Worm (Caenorhabditis elegans) whole organism, L2 larva: ENCODE measurements around the gene T24C12.1.

ENCODE experiments used
- C34F6.9 ChIP-seq: fragments of 150-350 bp; optimal IDR thresholded peaks from 2 replicates; lab custom pipeline; 2014; ENCODE audit warnings: missing biosample characterization, missing genetic modification characterization
- F13H6.1 ChIP-seq: sonication (generic microtip); optimal IDR thresholded peaks from 2 replicates; lab custom pipeline; 2016; ENCODE audit warnings: missing genetic modification characterization, missing compliant biosample characterization
- R02D3.7 ChIP-seq: fragments of 150-350 bp; optimal IDR thresholded peaks from 2 replicates; lab custom pipeline; 2014; ENCODE audit warnings: missing biosample characterization, missing genetic modification characterization
- Y55F3AM.14 ChIP-seq: fragments of 200-800 bp; sonication (Bioruptor generic); optimal IDR thresholded peaks from 2 replicates; lab custom pipeline; 2018; ENCODE audit warnings: mild to moderate bottlenecking, missing genetic modification characterization, missing compliant biosample characterization
- alr-1 ChIP-seq: fragments of 150-350 bp; optimal IDR thresholded peaks from 2 replicates; lab custom pipeline; 2014; ENCODE audit warnings: missing biosample characterization, missing genetic modification characterization
- ama-1 ChIP-seq: fragments of 150-350 bp; optimal IDR thresholded peaks from 2 replicates; lab custom pipeline; 2018; ENCODE audit warnings: inconsistent platforms
- blmp-1 ChIP-seq: sonication (generic microtip); optimal IDR thresholded peaks from 2 replicates; lab custom pipeline; 2017; ENCODE audit warnings: missing genetic modification characterization, mild to moderate bottlenecking, missing compliant biosample characterization, antibody characterized with exemption, moderate library complexity; ENCODE audit not compliant: insufficient read depth
- ceh-16 ChIP-seq: fragments of 150-350 bp; optimal IDR thresholded peaks from 2 replicates; lab custom pipeline; 2014; ENCODE audit warnings: missing biosample characterization, missing genetic modification characterization
- ceh-82 ChIP-seq: fragments of 150-350 bp; optimal IDR thresholded peaks from 2 replicates; lab custom pipeline; 2014; ENCODE audit warnings: missing biosample characterization, missing genetic modification characterization
- dmd-4 ChIP-seq: sonication (generic microtip); optimal IDR thresholded peaks from 2 replicates; lab custom pipeline; 2017; ENCODE audit warnings: missing biosample characterization, missing genetic modification characterization
- egl-27 ChIP-seq: sonication (generic microtip); optimal IDR thresholded peaks from 3 replicates; lab custom pipeline; 2017; ENCODE audit warnings: missing biosample characterization, missing genetic modification reagents, missing genetic modification characterization
- elt-3 ChIP-seq: sonication (generic microtip); optimal IDR thresholded peaks from 2 replicates; lab custom pipeline; 2017; ENCODE audit warnings: missing biosample characterization, missing genetic modification characterization
- fos-1 ChIP-seq: fragments of 150-350 bp; optimal IDR thresholded peaks from 2 replicates; lab custom pipeline; 2014; ENCODE audit warnings: missing biosample characterization, missing genetic modification characterization
- gmeb-1 ChIP-seq: fragments of 150-350 bp; optimal IDR thresholded peaks from 2 replicates; lab custom pipeline; 2014; ENCODE audit warnings: missing biosample characterization, missing genetic modification characterization
- lin-13 ChIP-seq: fragments of 150-350 bp; optimal IDR thresholded peaks from 2 replicates; lab custom pipeline; 2014; ENCODE audit warnings: missing biosample characterization, missing genetic modification reagents, missing genetic modification characterization
- lin-39 ChIP-seq: fragments of 150-350 bp; optimal IDR thresholded peaks from 2 replicates; lab custom pipeline; 2014; ENCODE audit warnings: missing biosample characterization, missing genetic modification reagents, missing genetic modification characterization
- lsy-2 ChIP-seq, 2 experiments: fragments of 150-350 bp in 1 of 2; sonication (generic microtip) in 1 of 2; optimal IDR thresholded peaks; 2 replicates each; lab custom pipeline; 2014 to 2017; ENCODE audit warnings: missing biosample characterization in 2 of 2, missing genetic modification characterization in 2 of 2
- mdl-1 ChIP-seq, 2 experiments: fragments of 150-350 bp in 1 of 2; sonication (generic microtip) in 1 of 2; optimal IDR thresholded peaks; 2 replicates each; lab custom pipeline; 2017; ENCODE audit warnings: missing biosample characterization in 2 of 2, missing genetic modification characterization in 2 of 2
- nhr-10 ChIP-seq: sonication (generic microtip); optimal IDR thresholded peaks from 2 replicates; lab custom pipeline; 2017; ENCODE audit warnings: missing biosample characterization, missing genetic modification characterization
- nhr-11 ChIP-seq: fragments of 150-350 bp; optimal IDR thresholded peaks from 2 replicates; lab custom pipeline; 2014; ENCODE audit warnings: missing biosample characterization, missing genetic modification characterization
- nhr-129 ChIP-seq: fragments of 150-350 bp; optimal IDR thresholded peaks from 2 replicates; lab custom pipeline; 2014; ENCODE audit warnings: missing biosample characterization, missing genetic modification characterization
- nhr-237 ChIP-seq: fragments of 150-350 bp; optimal IDR thresholded peaks from 2 replicates; lab custom pipeline; 2014; ENCODE audit warnings: missing biosample characterization, missing genetic modification characterization
- nhr-25 ChIP-seq: fragments of 150-350 bp; sonication (generic microtip); optimal IDR thresholded peaks from 3 replicates; lab custom pipeline; 2014; ENCODE audit warnings: missing biosample characterization, missing genetic modification characterization
- nhr-77 ChIP-seq: fragments of 150-350 bp; optimal IDR thresholded peaks from 2 replicates; lab custom pipeline; 2014; ENCODE audit warnings: missing biosample characterization, missing genetic modification characterization
- peb-1 ChIP-seq: fragments of 150-350 bp; optimal IDR thresholded peaks from 2 replicates; lab custom pipeline; 2014; ENCODE audit warnings: missing biosample characterization, missing genetic modification characterization
- skn-1 ChIP-seq: sonication (generic microtip); optimal IDR thresholded peaks from 2 replicates; lab custom pipeline; 2017; ENCODE audit warnings: missing biosample characterization, missing genetic modification characterization
- snpc-4 ChIP-seq: fragments of 150-350 bp; optimal IDR thresholded peaks from 2 replicates; lab custom pipeline; 2014; ENCODE audit warnings: missing biosample characterization, missing genetic modification characterization
- unc-39 ChIP-seq: fragments of 150-350 bp; optimal IDR thresholded peaks from 2 replicates; lab custom pipeline; 2014; ENCODE audit warnings: missing biosample characterization, missing genetic modification characterization
- unc-55 ChIP-seq: fragments of 150-350 bp; sonication (generic microtip); optimal IDR thresholded peaks from 3 replicates; lab custom pipeline; 2014; ENCODE audit warnings: missing biosample characterization, missing genetic modification reagents, missing genetic modification characterization
- zag-1 ChIP-seq: fragments of 150-350 bp; optimal IDR thresholded peaks from 2 replicates; lab custom pipeline; 2014; ENCODE audit warnings: missing biosample characterization, missing genetic modification characterization
- ztf-11 ChIP-seq: sonication (generic microtip); optimal IDR thresholded peaks from 2 replicates; lab custom pipeline; 2017; ENCODE audit warnings: missing biosample characterization, missing genetic modification characterization
- ztf-4 ChIP-seq: fragments of 150-350 bp; optimal IDR thresholded peaks from 2 replicates; lab custom pipeline; 2014; ENCODE audit warnings: missing biosample characterization, missing genetic modification characterization

The T24C12.1 gene

ce11 chrX:2163084-2163483 is 36.2 kb upstream of the T24C12.1 start, which contains the start of gene pdf-2:
TSS of gene pdf-2 (plus strand) at chrX:2163384.
- TF ChIP-seq blmp-1 (tag; lab: Kevin White, UChicago) (no peak), unc-55 (GFP tag; lab: Kevin White, UChicago) (no peak), dmd-4 (tag; lab: Kevin White, UChicago) (no peak), ztf-11 (tag; lab: Kevin White, UChicago) (no peak), ztf-4 (tag; lab: Kevin White, UChicago) (no peak), gmeb-1 (tag; lab: Kevin White, UChicago) (no peak), nhr-77 (tag; lab: Kevin White, UChicago) (no peak), unc-39 (tag; lab: Kevin White, UChicago) (no peak), mdl-1 (tag; optimal IDR thresholded peaks at IDR 0.05; lab: Kevin White, UChicago) (no peak), ama-1 (lab: Kevin White, UChicago) (no peak), egl-27 (tag; lab: Kevin White, UChicago) (no peak), snpc-4 (tag; lab: Kevin White, UChicago) (no peak)

DNA sequence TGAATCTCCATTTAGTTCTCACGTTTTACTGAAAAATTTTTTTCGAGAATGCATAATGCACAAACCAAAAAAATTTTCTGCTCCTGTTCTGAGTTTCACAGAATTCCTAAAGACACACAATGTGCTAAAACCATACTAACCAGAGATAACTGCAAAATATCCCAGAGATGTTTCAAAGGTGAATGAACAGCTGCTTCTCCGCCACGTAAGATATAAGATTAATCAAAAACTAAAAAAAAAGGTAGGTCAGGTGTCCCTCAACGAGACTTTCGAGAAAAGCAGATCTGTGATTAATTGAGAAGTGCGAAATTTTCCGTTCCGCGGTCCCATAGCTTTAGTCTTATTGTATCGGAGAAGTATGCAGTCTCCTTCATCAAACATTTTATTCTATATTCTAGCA is 34.5 kb upstream of the T24C12.1 start, which contains the start of gene F48B9.3:
TSS of gene F48B9.3 (plus strand) at position 301 of the 400 bp plus-strand sequence.
- TF ChIP-seq fos-1 (tag; lab: Kevin White, UChicago) (no peak), zag-1 (tag; lab: Kevin White, UChicago) (no peak), dmd-4 (tag; lab: Kevin White, UChicago) (no peak), egl-27 (tag; lab: Kevin White, UChicago) (no peak), ztf-11 (tag; lab: Kevin White, UChicago) (no peak), ama-1 (lab: Kevin White, UChicago) (no peak)

DNA sequence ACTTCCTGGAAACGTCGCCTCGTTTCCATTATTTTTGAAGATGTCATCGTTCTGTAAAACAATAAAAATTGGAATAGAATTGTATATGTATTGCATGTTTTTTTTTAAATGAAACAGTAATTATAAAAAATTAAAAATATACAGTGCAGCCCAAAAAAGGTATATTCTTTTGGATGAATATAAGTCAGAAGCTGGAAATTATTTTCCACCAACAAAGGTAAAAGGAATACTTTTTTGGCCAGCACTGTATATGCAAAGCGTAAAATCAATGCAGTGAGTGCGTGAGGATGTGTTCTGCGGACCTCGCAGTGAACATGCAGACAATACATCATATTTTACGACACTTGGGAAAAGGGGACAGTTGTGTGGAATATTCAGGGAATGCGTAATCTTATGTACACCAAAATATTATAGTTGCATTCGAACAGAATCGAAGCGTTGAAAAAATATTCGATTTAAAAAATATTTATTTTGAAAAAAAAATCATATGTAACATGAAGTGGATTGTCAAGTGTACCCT is 22.8 kb upstream of the T24C12.1 start, which contains the start of gene F48B9.8:
TSS of gene F48B9.8 (minus strand) at position 51 of the 520 bp plus-strand sequence.
- TF ChIP-seq gmeb-1 (tag; lab: Kevin White, UChicago) (peak; percentile 12), lin-39 (tag; lab: Kevin White, UChicago) (no peak), alr-1 (tag; lab: Kevin White, UChicago) (no peak), ztf-11 (tag; lab: Kevin White, UChicago) (no peak), unc-55 (GFP tag; lab: Kevin White, UChicago) (peak; percentile 50), R02D3.7 (tag; lab: Kevin White, UChicago) (no peak), nhr-129 (peak; percentile 32), nhr-10 (tag; lab: Kevin White, UChicago) (no peak), Y55F3AM.14 (no peak), ceh-82 (tag; lab: Kevin White, UChicago) (no peak), lsy-2 (tag; optimal IDR thresholded peaks at IDR 0.05; lab: Kevin White, UChicago) (peak in 1 of 2 experiments; percentile 28), lin-13 (no peak), fos-1 (tag; lab: Kevin White, UChicago) (no peak), F13H6.1 (tag; lab: Kevin White, UChicago) (peak; percentile 5), C34F6.9 (tag; lab: Kevin White, UChicago) (peak; percentile 14), mdl-1 (tag; optimal IDR thresholded peaks at IDR 0.05; lab: Kevin White, UChicago) (no peak), blmp-1 (tag; lab: Kevin White, UChicago) (no peak)

- TF ChIP-seq ama-1 (lab: Kevin White, UChicago) (no peak), peb-1 (tag; lab: Kevin White, UChicago) (no peak), Y55F3AM.14 (no peak), nhr-237 (tag; lab: Kevin White, UChicago) (no peak), R02D3.7 (tag; lab: Kevin White, UChicago) (no peak), ceh-16 (tag; lab: Kevin White, UChicago) (no peak), nhr-129 (no peak), nhr-25 (tag; lab: Kevin White, UChicago) (no peak), skn-1 (no peak), nhr-11 (tag; lab: Kevin White, UChicago) (no peak), fos-1 (tag; lab: Kevin White, UChicago) (no peak), elt-3 (no peak)
Measured at ce11 chrX:2177731-2178326, 21.4 kb upstream of the T24C12.1 start.
